Fruit fly (Drosophila melanogaster): ENCODE data around the gene CG14659.

CG14659 gene

DNA sequence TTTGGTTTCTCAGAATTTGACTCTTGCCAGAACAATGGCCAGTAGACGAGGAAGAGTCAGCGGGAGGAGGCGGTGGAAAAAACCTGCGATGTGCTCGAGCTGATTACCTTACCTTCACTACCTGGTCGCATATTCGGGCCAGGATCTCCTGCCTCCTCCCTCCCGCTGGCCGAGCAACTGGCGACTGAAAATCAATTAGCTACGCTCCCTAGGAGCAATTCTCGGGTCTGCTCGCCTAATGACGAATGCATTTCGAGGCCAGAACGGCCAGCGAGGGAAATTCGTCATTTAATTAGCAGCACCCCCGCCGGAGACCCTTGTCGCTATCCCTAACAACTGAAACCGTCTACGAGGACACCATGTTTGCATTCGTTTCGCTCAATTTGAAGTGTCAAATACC lies 26.9 kb upstream of the CG14659 start:
- TF ChIP-seq dmrt93B (GFP tag; optimal IDR thresholded peaks at IDR 0.05) (no peak), sage (GFP tag; optimal IDR thresholded peaks at IDR 0.05) (no peak), sv (GFP tag; optimal IDR thresholded peaks at IDR 0.05) (no peak), usp (GFP tag; optimal IDR thresholded peaks at IDR 0.05) (no peak), Hnf4 (GFP tag; optimal IDR thresholded peaks at IDR 0.05) (no peak), tai (GFP tag; optimal IDR thresholded peaks at IDR 0.05) (no peak), br (GFP tag; optimal IDR thresholded peaks at IDR 0.05) (no peak), pan (optimal IDR thresholded peaks at IDR 0.05) (no peak), Sp1 (GFP tag; optimal IDR thresholded peaks at IDR 0.05) (no peak), Dfd (GFP tag; optimal IDR thresholded peaks at IDR 0.05) (no peak), Jra (GFP tag; optimal IDR thresholded peaks at IDR 0.05) (no peak), Rel (GFP tag; optimal IDR thresholded peaks at IDR 0.05) (no peak), Rel (tag; optimal IDR thresholded peaks at IDR 0.05) (no peak), CrebA (GFP tag; optimal IDR thresholded peaks at IDR 0.05; ENCODE audit: borderline replicate concordance) (no peak), Abd-B (GFP tag; optimal IDR thresholded peaks at IDR 0.05) (no peak), dsf (GFP tag; optimal IDR thresholded peaks at IDR 0.05; ENCODE audit: borderline replicate concordance) (no peak)

- TF ChIP-seq Hr83 (GFP tag; optimal IDR thresholded peaks at IDR 0.05; ENCODE audit: poor library complexity, severe bottlenecking) (no peak), Myc (optimal IDR thresholded peaks at IDR 0.05) (no peak), psq (GFP tag; optimal IDR thresholded peaks at IDR 0.05) (no peak), Dif (GFP tag; optimal IDR thresholded peaks at IDR 0.05; ENCODE audit: partially characterized antibody) (no peak), Abd-B (GFP tag; optimal IDR thresholded peaks at IDR 0.05) (no peak), lola (GFP tag; optimal IDR thresholded peaks at IDR 0.05) (no peak), dmrt93B (GFP tag; optimal IDR thresholded peaks at IDR 0.05) (no peak), HLH106 (tag; optimal IDR thresholded peaks at IDR 0.05) (no peak), woc (GFP tag; optimal IDR thresholded peaks at IDR 0.05) (no peak), CG32264 (GFP tag; optimal IDR thresholded peaks at IDR 0.05) (no peak)
Measured at dm6 chr3R:4855711-4856110, 24.6 kb upstream of the CG14659 start.

DNA sequence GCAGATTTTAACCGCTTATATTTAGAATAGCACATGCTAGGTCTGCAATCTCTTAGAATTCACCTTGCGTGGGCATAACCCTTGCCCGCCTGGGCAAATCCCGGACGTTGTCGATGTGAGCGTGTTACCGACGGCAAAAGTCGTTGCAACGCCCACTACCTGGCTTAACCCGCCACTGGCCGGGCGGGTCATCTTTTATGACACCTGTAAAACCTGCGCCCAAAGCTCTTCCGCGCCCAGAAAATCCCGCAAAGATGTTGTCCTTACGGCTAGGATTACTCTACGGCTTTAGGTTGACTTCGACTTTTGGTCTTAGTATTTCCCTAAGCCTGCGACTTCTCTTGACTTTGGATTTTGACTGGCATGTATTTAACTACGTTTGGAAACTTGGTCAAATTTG lies 23.1 kb upstream of the CG14659 start:
- no peak for TF ChIP-seq CrebA (GFP tag; optimal IDR thresholded peaks at IDR 0.05; ENCODE audit: borderline replicate concordance)
- no peak for TF ChIP-seq Hr83 (GFP tag; optimal IDR thresholded peaks at IDR 0.05; ENCODE audit: poor library complexity, severe bottlenecking)
- TF ChIP-seq sv (GFP tag; optimal IDR thresholded peaks at IDR 0.05) = no peak
- TF ChIP-seq CG32264 (GFP tag; optimal IDR thresholded peaks at IDR 0.05) = no peak
- TF ChIP-seq Myc (optimal IDR thresholded peaks at IDR 0.05) = no peak
- no peak for TF ChIP-seq GATAd (GFP tag; optimal IDR thresholded peaks at IDR 0.05)
- TF ChIP-seq Mio (GFP tag; optimal IDR thresholded peaks at IDR 0.05) = no peak

- TF ChIP-seq HLH106 (tag; optimal IDR thresholded peaks at IDR 0.05) (no peak), ey (GFP tag; optimal IDR thresholded peaks at IDR 0.05) (no peak), N (GFP tag; optimal IDR thresholded peaks at IDR 0.05) (no peak), Abd-B (GFP tag; optimal IDR thresholded peaks at IDR 0.05) (no peak), Dfd (GFP tag; optimal IDR thresholded peaks at IDR 0.05) (peak; percentile 62), OdsH (GFP tag; optimal IDR thresholded peaks at IDR 0.05) (no peak), Mio (GFP tag; optimal IDR thresholded peaks at IDR 0.05) (no peak)
Measured at dm6 chr3R:4853504-4853903, 22.4 kb upstream of the CG14659 start.

- TF ChIP-seq GATAd (GFP tag; optimal IDR thresholded peaks at IDR 0.05) (no peak), jim (GFP tag; optimal IDR thresholded peaks at IDR 0.05) (no peak), CrebA (GFP tag; optimal IDR thresholded peaks at IDR 0.05; ENCODE audit: borderline replicate concordance) (no peak), br (GFP tag; optimal IDR thresholded peaks at IDR 0.05) (no peak), usp (GFP tag; optimal IDR thresholded peaks at IDR 0.05) (no peak), foxo (GFP tag; optimal IDR thresholded peaks at IDR 0.05) (no peak), Hr78 (GFP tag; optimal IDR thresholded peaks at IDR 0.05) (no peak), woc (GFP tag; optimal IDR thresholded peaks at IDR 0.05) (no peak), HLH106 (tag; optimal IDR thresholded peaks at IDR 0.05) (no peak), sv (GFP tag; optimal IDR thresholded peaks at IDR 0.05) (no peak), ey (GFP tag; optimal IDR thresholded peaks at IDR 0.05) (no peak), Jra (GFP tag; optimal IDR thresholded peaks at IDR 0.05) (no peak), dsf (GFP tag; optimal IDR thresholded peaks at IDR 0.05; ENCODE audit: borderline replicate concordance) (no peak), rgr (GFP tag; optimal IDR thresholded peaks at IDR 0.05) (no peak), CG9705 (GFP tag; optimal IDR thresholded peaks at IDR 0.05) (no peak), lola (GFP tag; optimal IDR thresholded peaks at IDR 0.05) (no peak), h (GFP tag; optimal IDR thresholded peaks at IDR 0.05) (no peak), dmrt93B (GFP tag; optimal IDR thresholded peaks at IDR 0.05) (no peak), OdsH (GFP tag; optimal IDR thresholded peaks at IDR 0.05) (no peak), CG32264 (GFP tag; optimal IDR thresholded peaks at IDR 0.05) (no peak), brk (GFP tag; optimal IDR thresholded peaks at IDR 0.05) (no peak), Vsx2 (GFP tag; optimal IDR thresholded peaks at IDR 0.05; ENCODE audit: partially characterized antibody) (peak; percentile 92), N (GFP tag; optimal IDR thresholded peaks at IDR 0.05) (no peak), tai (GFP tag; optimal IDR thresholded peaks at IDR 0.05) (no peak), pan (optimal IDR thresholded peaks at IDR 0.05) (no peak), psq (GFP tag; optimal IDR thresholded peaks at IDR 0.05) (no peak), sage (GFP tag; optimal IDR thresholded peaks at IDR 0.05) (no peak), Myc (optimal IDR thresholded peaks at IDR 0.05) (peak; percentile 40), Dif (GFP tag; optimal IDR thresholded peaks at IDR 0.05; ENCODE audit: partially characterized antibody) (peak; percentile 80), Sp1 (GFP tag; optimal IDR thresholded peaks at IDR 0.05) (no peak), Hr83 (GFP tag; optimal IDR thresholded peaks at IDR 0.05; ENCODE audit: poor library complexity, severe bottlenecking) (no peak), Abd-B (GFP tag; optimal IDR thresholded peaks at IDR 0.05) (no peak), dl (GFP tag; optimal IDR thresholded peaks at IDR 0.05; ENCODE audit: insufficient read depth in 1 of 2, partially characterized antibody in 2 of 2) (peak; percentile 1 to 57), Mio (GFP tag; optimal IDR thresholded peaks at IDR 0.05) (no peak)
Measured at dm6 chr3R:4852373-4852860, 21.3 kb upstream of the CG14659 start, which contains the start of gene opa. TSS of gene opa (plus strand) at chr3R:4852813.

Data from whole organism, wandering third instar larva.